Worm (Caenorhabditis elegans): ENCODE results near the gene nhr-80.

DNA sequence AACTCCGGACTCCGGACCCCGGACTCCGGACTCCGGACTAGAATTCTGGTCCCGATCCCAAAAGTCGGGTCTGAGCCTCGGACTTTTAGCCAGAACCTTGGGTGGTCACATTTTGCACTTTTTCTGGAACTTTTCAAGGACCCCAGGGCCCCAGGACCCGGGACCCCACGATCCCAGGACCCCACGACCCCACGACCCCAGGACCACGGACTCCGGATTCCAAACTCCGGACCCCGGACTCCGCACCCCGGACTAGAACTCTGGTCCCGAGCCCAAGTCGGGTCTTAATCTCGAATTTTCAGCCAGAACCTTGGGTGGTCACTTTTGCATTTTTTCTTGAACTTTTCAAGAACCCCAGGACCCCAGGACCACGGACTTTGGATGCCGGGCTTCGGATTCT is 28.1 kb upstream of the nhr-80 start:
- TF ChIP-seq flh-1 (GFP tag; optimal IDR thresholded peaks at IDR 0.05) (no peak), mab-5 (tag; optimal IDR thresholded peaks at IDR 0.05) (no peak), lsy-2 (tag; optimal IDR thresholded peaks at IDR 0.05) (no peak), ces-1 (GFP tag; optimal IDR thresholded peaks at IDR 0.05) (no peak), ztf-11 (tag; optimal IDR thresholded peaks at IDR 0.05) (no peak), elt-3 (tag; optimal IDR thresholded peaks at IDR 0.05) (no peak), unc-39 (tag; optimal IDR thresholded peaks at IDR 0.05) (no peak), unc-62 (GFP tag; optimal IDR thresholded peaks at IDR 0.05) (no peak)

Measured in whole organism, mixed stage, embryonic.